Worm (Caenorhabditis elegans) whole organism, L4 larva: ENCODE results near the gene cdc-73.

Experiments
- F37D6.2 ChIP-seq: sonication (generic microtip); optimal IDR thresholded peaks from 2 replicates; lab custom pipeline; 2016; ENCODE audit warnings: mild to moderate bottlenecking, missing genetic modification characterization, missing compliant biosample characterization
- R02D3.7 ChIP-seq: fragments of 150-350 bp; sonication (generic microtip); optimal IDR thresholded peaks from 3 replicates; lab custom pipeline; 2014; ENCODE audit warnings: missing biosample characterization, missing genetic modification characterization
- aha-1 ChIP-seq: fragments of 150-350 bp; peaks from one replicate; lab custom pipeline; 2014; ENCODE audit warnings: missing biosample characterization, missing genetic modification characterization
- aly-2 ChIP-seq: sonication (generic microtip); optimal IDR thresholded peaks from 2 replicates; lab custom pipeline; 2018; ENCODE audit warnings: missing biosample characterization, missing genetic modification characterization
- egl-27 ChIP-seq: sonication (generic microtip); optimal IDR thresholded peaks from 3 replicates; lab custom pipeline; 2017; ENCODE audit warnings: missing biosample characterization, missing genetic modification reagents, missing genetic modification characterization
- jun-1 ChIP-seq: fragments of 150-350 bp; optimal IDR thresholded peaks from 2 replicates; lab custom pipeline; 2014; ENCODE audit warnings: missing biosample characterization, missing genetic modification reagents, missing genetic modification characterization
- lin-15B ChIP-seq: fragments of 150-350 bp; sonication (generic microtip); optimal IDR thresholded peaks from 3 replicates; lab custom pipeline; 2014; ENCODE audit warnings: missing biosample characterization, missing genetic modification characterization
- lin-39 ChIP-seq: fragments of 150-350 bp; optimal IDR thresholded peaks from 2 replicates; lab custom pipeline; 2014; ENCODE audit warnings: missing biosample characterization, missing genetic modification reagents, missing genetic modification characterization
- nhr-11 ChIP-seq: fragments of 150-350 bp; optimal IDR thresholded peaks from 2 replicates; lab custom pipeline; 2014; ENCODE audit warnings: missing biosample characterization, missing genetic modification characterization
- nhr-237 ChIP-seq: sonication (generic microtip); optimal IDR thresholded peaks from 2 replicates; lab custom pipeline; 2017; ENCODE audit warnings: missing biosample characterization, missing genetic modification characterization
- nhr-6 ChIP-seq: fragments of 150-350 bp; optimal IDR thresholded peaks from 2 replicates; lab custom pipeline; 2014; ENCODE audit warnings: missing biosample characterization, missing genetic modification characterization
- pha-4 ChIP-seq, 2 experiments: fragments of 150-350 bp in 1 of 2; fragments of 200-800 bp in 1 of 2; sonication (Bioruptor generic) in 1 of 2; IDR thresholded peaks in 1 of 2; optimal IDR thresholded peaks in 1 of 2; 2 replicates each; pipeline versions ENCODE4 v1.3.6 to Lab custom; 2014 to 2022; ENCODE audit warnings: missing genetic modification characterization in 2 of 2, missing genetic modification reagents in 2 of 2, missing biosample characterization in 1 of 2, missing compliant biosample characterization in 1 of 2
- skn-1 ChIP-seq: fragments of 150-350 bp; optimal IDR thresholded peaks from 2 replicates; lab custom pipeline; 2014; ENCODE audit warnings: missing biosample characterization, missing genetic modification characterization
- unc-130 ChIP-seq: sonication (generic microtip); optimal IDR thresholded peaks from 2 replicates; lab custom pipeline; 2016; ENCODE audit warnings: missing genetic modification reagents, missing genetic modification characterization, missing compliant biosample characterization

- TF ChIP-seq aly-2 (tag; lab: Kevin White, UChicago) (no peak), F37D6.2 (tag; lab: Kevin White, UChicago) (no peak), nhr-11 (tag; lab: Kevin White, UChicago) (no peak), unc-130 (no peak), lin-39 (tag; lab: Kevin White, UChicago) (no peak), lin-15B (tag; lab: Kevin White, UChicago) (no peak), pha-4 (GFP tag; IDR thresholded peaks at IDR 0.05; lab: Robert Waterston, UW) (no peak), pha-4 (tag; optimal IDR thresholded peaks at IDR 0.05; lab: Kevin White, UChicago) (no peak), jun-1 (tag; lab: Kevin White, UChicago) (no peak), skn-1 (tag; lab: Kevin White, UChicago) (no peak), R02D3.7 (tag; lab: Kevin White, UChicago) (no peak), nhr-237 (tag; lab: Kevin White, UChicago) (no peak), aha-1 (peak; percentile 48), egl-27 (tag; lab: Kevin White, UChicago) (no peak), nhr-6 (tag; lab: Kevin White, UChicago) (no peak)
Observed at ce11 chrIV:4004221-4004620, 38.2 kb upstream of the cdc-73 start.
